Fruit fly (Drosophila melanogaster) whole organism, adult: ENCODE results near the gene Rubicon.

ENCODE experiments used
- CG11617 ChIP-seq: fragments of 200-800 bp; sonication (Bioruptor generic); optimal IDR thresholded peaks from 2 replicates; lab custom pipeline; 2017; ENCODE audit warnings: mild to moderate bottlenecking, missing biosample characterization, missing genetic modification reagents, missing genetic modification characterization
- CG12768 ChIP-seq: fragments of 200-800 bp; sonication (Bioruptor generic); optimal IDR thresholded peaks from 2 replicates; lab custom pipeline; 2017; ENCODE audit warnings: missing biosample characterization, missing genetic modification characterization, mild to moderate bottlenecking, moderate library complexity, missing genetic modification reagents
- CG1620 ChIP-seq: fragments of 200-800 bp; sonication (Bioruptor generic); optimal IDR thresholded peaks from 2 replicates; lab custom pipeline; 2016; ENCODE audit warnings: missing biosample characterization, missing genetic modification characterization
- CG5204 ChIP-seq: fragments of 200-800 bp; sonication (Bioruptor generic); optimal IDR thresholded peaks from 2 replicates; lab custom pipeline; 2016; ENCODE audit warnings: missing biosample characterization, missing genetic modification characterization
- CG7045 ChIP-seq: fragments of 200-800 bp; sonication (Bioruptor generic); optimal IDR thresholded peaks from 2 replicates; lab custom pipeline; 2017; ENCODE audit warnings: missing biosample characterization, mild to moderate bottlenecking, missing genetic modification characterization
- CG7101 ChIP-seq: fragments of 200-800 bp; sonication (Bioruptor generic); optimal IDR thresholded peaks from 2 replicates; lab custom pipeline; 2018; ENCODE audit warnings: missing biosample characterization, mild to moderate bottlenecking, missing genetic modification characterization, moderate library complexity
- Clk ChIP-seq: fragments of 200-800 bp; sonication (Bioruptor generic); optimal IDR thresholded peaks from 2 replicates; lab custom pipeline; 2017; ENCODE audit warnings: missing biosample characterization, missing genetic modification characterization
- Mnt ChIP-seq: fragments of 200-800 bp; sonication (Bioruptor generic); optimal IDR thresholded peaks from 2 replicates; lab custom pipeline; 2016; ENCODE audit warnings: missing biosample characterization, mild to moderate bottlenecking, missing genetic modification characterization
- cic ChIP-seq: fragments of 200-800 bp; sonication (Bioruptor generic); optimal IDR thresholded peaks from 2 replicates; lab custom pipeline; 2017; ENCODE audit warnings: missing biosample characterization, mild to moderate bottlenecking, missing genetic modification characterization, moderate library complexity
- kay ChIP-seq: fragments of 200-800 bp; sonication (Bioruptor generic); peaks from one replicate; lab custom pipeline; 2016; ENCODE audit warnings: missing biosample characterization, missing genetic modification characterization, borderline replicate concordance
- tj ChIP-seq: fragments of 200-800 bp; sonication (Bioruptor generic); optimal IDR thresholded peaks from 3 replicates; lab custom pipeline; 2017; ENCODE audit warnings: missing biosample characterization, mild to moderate bottlenecking, missing genetic modification characterization, moderate library complexity

DNA sequence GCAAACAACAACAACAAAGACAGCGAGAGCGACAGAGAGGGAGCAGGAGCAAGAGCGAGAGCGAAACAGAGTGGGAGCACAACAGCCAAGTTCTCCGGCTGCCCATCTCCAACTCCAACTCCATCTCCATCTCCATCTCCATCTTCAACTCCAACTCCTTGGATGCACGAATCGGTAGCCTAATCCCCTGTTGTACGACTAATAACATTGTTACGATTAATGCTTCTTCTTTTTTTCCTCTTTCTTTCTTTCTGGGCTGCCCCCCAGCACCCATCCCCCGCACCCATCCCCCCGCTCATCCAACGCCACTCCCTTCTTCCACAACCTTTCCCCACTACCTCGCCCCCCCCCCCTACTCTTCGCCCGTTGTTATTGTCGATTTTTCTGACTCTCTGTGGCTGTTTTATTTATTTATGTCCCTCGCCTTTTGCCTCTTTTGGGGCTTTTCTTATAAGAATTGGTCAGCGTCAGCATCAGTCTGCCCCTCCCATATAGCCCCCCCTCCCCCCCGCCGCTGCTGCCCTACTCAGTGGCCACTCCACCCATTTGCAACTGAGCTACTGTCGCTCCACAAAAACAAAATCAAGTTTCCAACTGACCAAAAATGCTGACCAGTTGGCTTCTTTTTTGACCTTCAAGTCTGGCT lies 15.6 kb upstream of the Rubicon start:
- TF ChIP-seq tj (GFP tag; lab: Kevin White, UChicago), result no peak
- TF ChIP-seq CG7045, result no peak
- no peak for TF ChIP-seq CG11617
- no peak for TF ChIP-seq cic (GFP tag; lab: Kevin White, UChicago)
- no peak for TF ChIP-seq CG1620 (GFP tag; lab: Kevin White, UChicago)
- no peak for TF ChIP-seq kay (GFP tag; lab: Kevin White, UChicago)
- no peak for TF ChIP-seq CG5204 (GFP tag; lab: Kevin White, UChicago)
- TF ChIP-seq Clk (GFP tag; lab: Kevin White, UChicago), result no peak
- TF ChIP-seq CG12768 (GFP tag; lab: Kevin White, UChicago), result no peak
- no peak for TF ChIP-seq CG7101 (tag; lab: Kevin White, UChicago)
- no peak for TF ChIP-seq Mnt
